Worm (Caenorhabditis elegans): ENCODE measurements around the gene C54F6.19.

DNA sequence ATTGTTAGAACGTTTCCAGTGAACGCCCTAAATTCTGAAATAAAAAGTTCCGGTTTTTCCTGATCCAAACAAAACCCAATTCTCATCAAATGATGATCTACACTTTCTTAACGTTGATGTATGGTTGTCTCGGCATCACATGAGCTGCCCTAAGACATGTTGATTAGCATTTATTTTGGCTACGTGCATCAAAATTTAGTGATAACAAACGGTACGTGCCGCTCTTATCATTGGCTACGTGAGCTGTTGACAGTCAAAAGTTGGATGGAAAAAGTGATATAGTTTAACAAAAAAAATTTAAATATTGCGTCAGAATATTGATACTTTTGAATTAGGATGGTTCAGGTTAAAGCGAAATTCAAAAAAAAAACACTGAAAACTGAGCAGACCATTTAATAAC lies 2.7 kb downstream of the C54F6.19 start:
- TF ChIP-seq ztf-16 (tag; optimal IDR thresholded peaks at IDR 0.05) = no peak
- TF ChIP-seq mec-3 (tag; optimal IDR thresholded peaks at IDR 0.05; ENCODE audit: borderline replicate concordance) = no peak
- TF ChIP-seq F13H6.1 (tag; optimal IDR thresholded peaks at IDR 0.05) = no peak
- no peak for TF ChIP-seq unc-86 (tag; optimal IDR thresholded peaks at IDR 0.05)
- TF ChIP-seq npax-4 (tag; optimal IDR thresholded peaks at IDR 0.05) = no peak
- no peak for TF ChIP-seq ama-1 (optimal IDR thresholded peaks at IDR 0.05)

Data from whole organism, late embryonic.